Worm (Caenorhabditis elegans) whole organism, L2 larva: ENCODE data around the gene F49C12.12.
A peak's percentile ranks its signal among the peaks of the same experiment; 100 is the strongest.
"Not testable (repeated sequence)": the region's sequence is repeated elsewhere in the genome, so short reads cannot be mapped to it uniquely, and the experiment has no call there.

ENCODE experiments used
- Y55F3AM.14 ChIP-seq: fragments of 200-800 bp; sonication (Bioruptor generic); optimal IDR thresholded peaks from 2 replicates; lab custom pipeline; 2018; ENCODE audit warnings: mild to moderate bottlenecking, missing genetic modification characterization, missing compliant biosample characterization
- aly-2 ChIP-seq: fragments of 150-350 bp; optimal IDR thresholded peaks from 2 replicates; lab custom pipeline; 2014; ENCODE audit warnings: missing biosample characterization, missing genetic modification characterization
- ceh-82 ChIP-seq: fragments of 150-350 bp; optimal IDR thresholded peaks from 2 replicates; lab custom pipeline; 2014; ENCODE audit warnings: missing biosample characterization, missing genetic modification characterization
- dmd-4 ChIP-seq: sonication (generic microtip); optimal IDR thresholded peaks from 2 replicates; lab custom pipeline; 2017; ENCODE audit warnings: missing biosample characterization, missing genetic modification characterization
- elt-1 ChIP-seq: fragments of 150-350 bp; optimal IDR thresholded peaks from 2 replicates; lab custom pipeline; 2014; ENCODE audit warnings: missing biosample characterization, missing genetic modification characterization
- fos-1 ChIP-seq: fragments of 150-350 bp; optimal IDR thresholded peaks from 2 replicates; lab custom pipeline; 2014; ENCODE audit warnings: missing biosample characterization, missing genetic modification characterization
- lin-11 ChIP-seq: fragments of 150-350 bp; sonication (generic microtip); optimal IDR thresholded peaks from 2 replicates; lab custom pipeline; 2014; ENCODE audit warnings: missing biosample characterization, missing genetic modification characterization, inconsistent platforms, mixed read lengths
- lin-13 ChIP-seq: fragments of 150-350 bp; optimal IDR thresholded peaks from 2 replicates; lab custom pipeline; 2014; ENCODE audit warnings: missing biosample characterization, missing genetic modification reagents, missing genetic modification characterization
- lin-39 ChIP-seq: fragments of 150-350 bp; optimal IDR thresholded peaks from 2 replicates; lab custom pipeline; 2014; ENCODE audit warnings: missing biosample characterization, missing genetic modification reagents, missing genetic modification characterization
- mbf-1 ChIP-seq: sonication (generic microtip); optimal IDR thresholded peaks from 2 replicates; lab custom pipeline; 2017; ENCODE audit warnings: missing biosample characterization, missing genetic modification characterization
- mdl-1 ChIP-seq, 2 experiments: fragments of 150-350 bp in 1 of 2; sonication (generic microtip) in 1 of 2; optimal IDR thresholded peaks; 2 replicates each; lab custom pipeline; 2017; ENCODE audit warnings: missing biosample characterization in 2 of 2, missing genetic modification characterization in 2 of 2
- nhr-12 ChIP-seq: fragments of 150-350 bp; optimal IDR thresholded peaks from 2 replicates; lab custom pipeline; 2014; ENCODE audit warnings: missing biosample characterization, missing genetic modification characterization
- nhr-25 ChIP-seq: fragments of 150-350 bp; sonication (generic microtip); optimal IDR thresholded peaks from 3 replicates; lab custom pipeline; 2014; ENCODE audit warnings: missing biosample characterization, missing genetic modification characterization
- sem-4 ChIP-seq: fragments of 150-350 bp; optimal IDR thresholded peaks from 2 replicates; lab custom pipeline; 2014; ENCODE audit warnings: missing biosample characterization, missing genetic modification reagents, missing genetic modification characterization
- unc-39 ChIP-seq: fragments of 150-350 bp; optimal IDR thresholded peaks from 2 replicates; lab custom pipeline; 2014; ENCODE audit warnings: missing biosample characterization, missing genetic modification characterization
- ztf-1 ChIP-seq: fragments of 200-800 bp; sonication (Bioruptor generic); conservative IDR thresholded peaks from 2 replicates; pipeline ENCODE4 v1.3.6; 2022; ENCODE audit warnings: missing genetic modification characterization, missing compliant biosample characterization

The F49C12.12 gene

ce11 chrIV:9296285-9296684, 24.6 kb downstream of the F49C12.12 start, which contains the start of gene F49C12.1:
Gene F49C12.1, minus strand, starts transcription at chrIV:9296354.
- no peak for TF ChIP-seq sem-4 (tag; lab: Kevin White, UChicago)

DNA sequence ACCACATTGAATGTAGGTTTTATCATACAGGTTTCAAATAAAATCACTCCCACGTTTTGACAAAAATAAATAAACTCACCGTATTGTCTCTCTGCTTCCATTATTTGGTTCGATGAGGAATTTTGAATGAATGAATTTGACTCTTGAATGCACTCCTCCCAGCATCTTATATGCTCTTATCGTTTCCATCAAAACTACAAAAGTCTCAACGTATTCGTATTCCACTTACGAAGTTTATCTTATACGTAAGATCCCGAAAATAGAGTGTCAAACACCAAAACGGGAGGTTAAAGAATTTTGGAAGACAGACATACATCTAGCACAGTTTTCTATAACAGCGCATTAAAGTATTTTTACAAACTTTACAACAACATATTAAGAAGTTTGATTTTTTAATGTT, 27.1 kb downstream of the F49C12.12 start, which contains the start of gene nhr-264:
Gene nhr-264, minus strand, starts transcription at position 101 of the 400 bp plus-strand sequence.
- TF ChIP-seq ceh-82 (tag; lab: Kevin White, UChicago); aly-2 (tag; lab: Kevin White, UChicago); lin-39: not testable (repeated sequence)

ce11 chrIV:9289635-9290034, 31.3 kb downstream of the F49C12.12 start:
- peak; percentile 73 for TF ChIP-seq elt-1
- no peak for TF ChIP-seq unc-39 (tag; lab: Kevin White, UChicago)

ce11 chrIV:9286305-9286704, 34.6 kb downstream of the F49C12.12 start, which contains the start of gene nhr-267:
Gene nhr-267, minus strand, starts transcription at chrIV:9286405.
- TF ChIP-seq dmd-4 (tag; lab: Kevin White, UChicago); unc-39 (tag; lab: Kevin White, UChicago); nhr-12: not testable (repeated sequence)

DNA sequence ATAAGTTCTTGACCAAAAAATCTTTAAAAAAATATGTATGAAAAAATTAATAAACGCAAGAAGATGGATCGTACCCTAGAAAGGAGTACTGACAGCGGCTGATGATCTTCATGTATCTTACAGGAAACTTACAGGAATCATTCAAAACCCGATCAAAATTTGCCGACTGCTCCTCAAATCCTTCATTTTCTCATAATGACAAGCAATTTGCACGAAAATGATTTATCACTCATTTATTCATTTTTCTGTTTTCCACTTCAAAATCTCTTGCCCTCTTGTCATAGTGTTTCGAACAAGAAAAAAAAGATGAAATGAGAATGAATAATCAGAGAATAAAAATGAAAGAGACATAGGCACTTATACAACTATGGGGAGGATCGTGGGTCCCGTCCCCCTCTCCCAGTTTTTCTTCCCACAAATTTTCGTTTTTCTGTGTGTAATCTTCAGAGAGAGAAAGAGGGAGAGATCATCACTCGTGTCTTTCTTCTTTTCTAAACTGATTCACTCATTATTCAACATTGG, 46.8 kb downstream of the F49C12.12 start, which contains the start of gene nmy-3:
Gene nmy-3, plus strand, starts transcription at position 472 of the 522 bp plus-strand sequence.
- no peak for TF ChIP-seq lin-39
- no peak for TF ChIP-seq Y55F3AM.14 (GFP tag; lab: Kevin White, UChicago)
- no peak for TF ChIP-seq mbf-1 (tag; lab: Kevin White, UChicago)
- TF ChIP-seq lin-13 (GFP tag; lab: Kevin White, UChicago), result no peak
- TF ChIP-seq nhr-25 (tag; lab: Kevin White, UChicago), result no peak
- no peak for TF ChIP-seq dmd-4 (tag; lab: Kevin White, UChicago)
- TF ChIP-seq mdl-1 (tag; optimal IDR thresholded peaks at IDR 0.05; lab: Kevin White, UChicago), result no peak
- no peak for TF ChIP-seq fos-1
- no peak for TF ChIP-seq ztf-1
- no peak for TF ChIP-seq lin-11 (tag; lab: Kevin White, UChicago)
